Worm (Caenorhabditis elegans) whole organism, L4 larva: ENCODE measurements around the gene spp-24.

Experiments
- F10B5.3 ChIP-seq: sonication (generic microtip); optimal IDR thresholded peaks from 2 replicates; lab custom pipeline; 2016; ENCODE audit warnings: mild to moderate bottlenecking, missing genetic modification characterization, missing compliant biosample characterization
- F37D6.2 ChIP-seq: sonication (generic microtip); optimal IDR thresholded peaks from 2 replicates; lab custom pipeline; 2016; ENCODE audit warnings: mild to moderate bottlenecking, missing genetic modification characterization, missing compliant biosample characterization
- F44E2.7 ChIP-seq: fragments of 200-800 bp; sonication (Bioruptor generic); IDR thresholded peaks from 2 replicates; pipeline ENCODE4 v2.1.2; 2022; ENCODE audit warnings: missing genetic modification characterization, missing compliant biosample characterization
- Y48G9A.11 ChIP-seq: fragments of 200-800 bp; sonication (Bioruptor generic); IDR thresholded peaks from 2 replicates; pipeline ENCODE4 v1.3.6; 2022; ENCODE audit warnings: missing genetic modification reagents, missing genetic modification characterization, missing compliant biosample characterization
- Y5F2A.4 ChIP-seq: fragments of 200-800 bp; sonication (Bioruptor generic); optimal IDR thresholded peaks from 2 replicates; lab custom pipeline; 2018; ENCODE audit warnings: mild to moderate bottlenecking, missing genetic modification characterization, missing compliant biosample characterization
- aha-1 ChIP-seq: fragments of 150-350 bp; peaks from one replicate; lab custom pipeline; 2014; ENCODE audit warnings: missing biosample characterization, missing genetic modification characterization
- aly-2 ChIP-seq: sonication (generic microtip); optimal IDR thresholded peaks from 2 replicates; lab custom pipeline; 2018; ENCODE audit warnings: missing biosample characterization, missing genetic modification characterization
- ama-1 ChIP-seq: fragments of 150-350 bp; optimal IDR thresholded peaks from 2 replicates; lab custom pipeline; 2014; ENCODE audit warnings: inconsistent platforms, mixed read lengths
- ceh-20 ChIP-seq: fragments of 200-800 bp; sonication (Bioruptor generic); IDR thresholded peaks from 2 replicates; pipeline ENCODE4 v1.3.6; 2022; ENCODE audit warnings: missing genetic modification reagents, missing genetic modification characterization, missing compliant biosample characterization
- ceh-28 ChIP-seq: fragments of 150-350 bp; optimal IDR thresholded peaks from 2 replicates; lab custom pipeline; 2014; ENCODE audit warnings: missing biosample characterization, missing genetic modification reagents, missing genetic modification characterization
- ceh-32 ChIP-seq: sonication (generic microtip); optimal IDR thresholded peaks from 2 replicates; lab custom pipeline; 2016; ENCODE audit warnings: mild to moderate bottlenecking, missing genetic modification characterization, missing compliant biosample characterization; ENCODE audit not compliant: poor library complexity
- ceh-44 ChIP-seq: fragments of 200-800 bp; sonication (Bioruptor generic); IDR thresholded peaks from 2 replicates; pipeline ENCODE4 v1.3.6; 2022; ENCODE audit warnings: missing genetic modification reagents, missing genetic modification characterization, missing compliant biosample characterization
- cey-2 ChIP-seq: sonication (generic microtip); optimal IDR thresholded peaks from 3 replicates; lab custom pipeline; 2017; ENCODE audit warnings: missing genetic modification characterization, mild to moderate bottlenecking, missing compliant biosample characterization, antibody characterized with exemption, borderline replicate concordance; ENCODE audit not compliant: insufficient read depth
- daf-19 ChIP-seq: fragments of 200-800 bp; sonication (Bioruptor generic); conservative IDR thresholded peaks from 2 replicates; pipeline ENCODE4 v1.3.6; 2022; ENCODE audit warnings: missing genetic modification characterization, missing compliant biosample characterization
- dmd-6 ChIP-seq: fragments of 200-800 bp; sonication (Bioruptor generic); IDR thresholded peaks from 2 replicates; pipeline ENCODE4 v1.3.6; 2022; ENCODE audit warnings: missing genetic modification reagents, missing genetic modification characterization, missing compliant biosample characterization
- dmd-8 ChIP-seq: fragments of 200-800 bp; sonication (Bioruptor generic); IDR thresholded peaks from 2 replicates; pipeline ENCODE4 v1.3.6; 2022; ENCODE audit warnings: missing genetic modification characterization, missing compliant biosample characterization
- dmd-9 ChIP-seq: fragments of 200-800 bp; sonication (Bioruptor generic); IDR thresholded peaks from 2 replicates; pipeline ENCODE4 v1.3.6; 2022; ENCODE audit warnings: missing genetic modification reagents, missing genetic modification characterization, missing compliant biosample characterization
- duxl-1 ChIP-seq: sonication (generic microtip); optimal IDR thresholded peaks from 2 replicates; lab custom pipeline; 2016; ENCODE audit warnings: mild to moderate bottlenecking, missing genetic modification characterization, moderate library complexity, missing compliant biosample characterization; ENCODE audit not compliant: poor library complexity
- dve-1 ChIP-seq: sonication (generic microtip); optimal IDR thresholded peaks from 2 replicates; lab custom pipeline; 2017; ENCODE audit warnings: antibody characterized with exemption, mild to moderate bottlenecking, missing genetic modification characterization, missing compliant biosample characterization; ENCODE audit not compliant: insufficient read depth
- gei-8 ChIP-seq: fragments of 200-800 bp; sonication (Bioruptor generic); optimal IDR thresholded peaks from 2 replicates; lab custom pipeline; 2018; ENCODE audit warnings: mild to moderate bottlenecking, missing genetic modification characterization, missing compliant biosample characterization
- hif-1 ChIP-seq, 2 experiments: sonication (generic microtip); optimal IDR thresholded peaks; 2 replicates each; lab custom pipeline; 2016 to 2017; ENCODE audit warnings: missing compliant biosample characterization in 2 of 2, missing genetic modification characterization in 2 of 2, missing genetic modification reagents in 2 of 2, missing genotype in 2 of 2, mild to moderate bottlenecking in 1 of 2
- lin-13 ChIP-seq: fragments of 150-350 bp; optimal IDR thresholded peaks from 2 replicates; lab custom pipeline; 2014; ENCODE audit warnings: missing biosample characterization, missing genetic modification reagents, missing genetic modification characterization
- lin-39 ChIP-seq: fragments of 150-350 bp; optimal IDR thresholded peaks from 2 replicates; lab custom pipeline; 2014; ENCODE audit warnings: missing biosample characterization, missing genetic modification reagents, missing genetic modification characterization
- lir-3 ChIP-seq: sonication (generic microtip); optimal IDR thresholded peaks from 2 replicates; lab custom pipeline; 2016; ENCODE audit warnings: mild to moderate bottlenecking, missing genetic modification characterization, missing compliant biosample characterization
- madf-9 ChIP-seq: fragments of 200-800 bp; sonication (Bioruptor generic); conservative IDR thresholded peaks from 2 replicates; pipeline ENCODE4 v1.3.6; 2022; ENCODE audit warnings: missing genetic modification reagents, missing genetic modification characterization, missing compliant biosample characterization
- mdt-29 ChIP-seq: fragments of 200-800 bp; sonication (Bioruptor generic); IDR thresholded peaks from 2 replicates; pipeline ENCODE4 v1.3.6; 2022; ENCODE audit warnings: missing genetic modification reagents, missing genetic modification characterization, missing compliant biosample characterization
- mep-1 ChIP-seq: fragments of 150-350 bp; sonication (generic microtip); optimal IDR thresholded peaks from 3 replicates; lab custom pipeline; 2014; ENCODE audit warnings: missing biosample characterization, missing genetic modification characterization
- mes-2 ChIP-seq: sonication (generic microtip); optimal IDR thresholded peaks from 2 replicates; lab custom pipeline; 2016; ENCODE audit warnings: missing genotype, mild to moderate bottlenecking, missing genetic modification characterization, missing compliant biosample characterization; ENCODE audit not compliant: poor library complexity, severe bottlenecking
- nhr-10 ChIP-seq: fragments of 150-350 bp; optimal IDR thresholded peaks from 2 replicates; lab custom pipeline; 2014; ENCODE audit warnings: missing biosample characterization, missing genetic modification characterization
- nhr-237 ChIP-seq: sonication (generic microtip); optimal IDR thresholded peaks from 2 replicates; lab custom pipeline; 2017; ENCODE audit warnings: missing biosample characterization, missing genetic modification characterization
- nhr-25 ChIP-seq: sonication (generic microtip); optimal IDR thresholded peaks from 2 replicates; lab custom pipeline; 2017; ENCODE audit warnings: missing genetic modification characterization, mild to moderate bottlenecking, missing compliant biosample characterization, antibody characterized with exemption, moderate library complexity, borderline replicate concordance; ENCODE audit not compliant: insufficient read depth
- nhr-28 ChIP-seq: fragments of 150-350 bp; optimal IDR thresholded peaks from 2 replicates; lab custom pipeline; 2014; ENCODE audit warnings: missing biosample characterization, missing genetic modification characterization
- nhr-41 ChIP-seq: fragments of 200-800 bp; sonication (Bioruptor generic); IDR thresholded peaks from 2 replicates; pipeline ENCODE4 v1.3.6; 2022; ENCODE audit warnings: missing genetic modification reagents, missing genetic modification characterization, missing compliant biosample characterization
- pha-4 ChIP-seq, 2 experiments: fragments of 150-350 bp in 1 of 2; fragments of 200-800 bp in 1 of 2; sonication (Bioruptor generic) in 1 of 2; IDR thresholded peaks in 1 of 2; optimal IDR thresholded peaks in 1 of 2; 2 replicates each; pipeline versions ENCODE4 v1.3.6 to Lab custom; 2014 to 2022; ENCODE audit warnings: missing genetic modification characterization in 2 of 2, missing genetic modification reagents in 2 of 2, missing biosample characterization in 1 of 2, missing compliant biosample characterization in 1 of 2
- pqm-1 ChIP-seq: sonication (generic microtip); optimal IDR thresholded peaks from 2 replicates; lab custom pipeline; 2017; ENCODE audit warnings: missing biosample characterization, missing genetic modification characterization
- saeg-2 ChIP-seq: fragments of 200-800 bp; sonication (Bioruptor generic); IDR thresholded peaks from 2 replicates; pipeline ENCODE4 v1.3.6; 2022; ENCODE audit warnings: missing genetic modification reagents, missing genetic modification characterization, missing compliant biosample characterization
- sdz-12 ChIP-seq: fragments of 200-800 bp; sonication (Bioruptor generic); optimal IDR thresholded peaks from 2 replicates; lab custom pipeline; 2018; ENCODE audit warnings: mild to moderate bottlenecking, missing genetic modification characterization, missing compliant biosample characterization
- snpc-1.2 ChIP-seq: fragments of 200-800 bp; sonication (Bioruptor generic); IDR thresholded peaks from 2 replicates; pipeline ENCODE4 v1.3.6; 2022; ENCODE audit warnings: missing genetic modification reagents, missing genetic modification characterization, missing compliant biosample characterization
- tag-97 ChIP-seq: fragments of 200-800 bp; sonication (Bioruptor generic); IDR thresholded peaks from 2 replicates; pipeline ENCODE4 v1.3.6; 2022; ENCODE audit warnings: missing genetic modification characterization, missing compliant biosample characterization
- tra-1 ChIP-seq: fragments of 200-800 bp; sonication (Bioruptor generic); IDR thresholded peaks from 2 replicates; pipeline ENCODE4 v1.3.6; 2022; ENCODE audit warnings: missing genetic modification reagents, missing genetic modification characterization, missing compliant biosample characterization
- unc-62 ChIP-seq, 3 experiments: fragments of 150-350 bp in 1 of 3; sonication (generic microtip); optimal IDR thresholded peaks in 2 of 3; peaks in 1 of 3; 1 replicate in 1 of 3; 2 replicates in 2 of 3; lab custom pipeline; 2014 to 2017; ENCODE audit warnings: missing biosample characterization in 3 of 3, missing genetic modification characterization in 3 of 3, missing genetic modification reagents in 3 of 3, missing genotype in 1 of 3
- vab-7 ChIP-seq: fragments of 200-800 bp; sonication (Bioruptor generic); IDR thresholded peaks from 2 replicates; pipeline ENCODE4 v1.3.6; 2022; ENCODE audit warnings: missing genetic modification reagents, missing genetic modification characterization, missing compliant biosample characterization
- zag-1 ChIP-seq: fragments of 150-350 bp; optimal IDR thresholded peaks from 2 replicates; lab custom pipeline; 2014; ENCODE audit warnings: missing biosample characterization, missing genetic modification characterization
- zfp-2 ChIP-seq: sonication (generic microtip); optimal IDR thresholded peaks from 2 replicates; lab custom pipeline; 2016; ENCODE audit warnings: mild to moderate bottlenecking, missing genetic modification characterization, missing compliant biosample characterization
- zfp-3 ChIP-seq: fragments of 200-800 bp; sonication (Bioruptor generic); conservative IDR thresholded peaks from 2 replicates; pipeline ENCODE4 v1.3.6; 2022; ENCODE audit warnings: missing genetic modification reagents, missing genetic modification characterization, missing compliant biosample characterization
- ztf-11 ChIP-seq: fragments of 150-350 bp; optimal IDR thresholded peaks from 2 replicates; lab custom pipeline; 2014; ENCODE audit warnings: missing biosample characterization, missing genetic modification characterization
- ztf-7 ChIP-seq: fragments of 150-350 bp; optimal IDR thresholded peaks from 2 replicates; lab custom pipeline; 2014; ENCODE audit warnings: missing biosample characterization, missing genetic modification characterization

The spp-24 gene

DNA sequence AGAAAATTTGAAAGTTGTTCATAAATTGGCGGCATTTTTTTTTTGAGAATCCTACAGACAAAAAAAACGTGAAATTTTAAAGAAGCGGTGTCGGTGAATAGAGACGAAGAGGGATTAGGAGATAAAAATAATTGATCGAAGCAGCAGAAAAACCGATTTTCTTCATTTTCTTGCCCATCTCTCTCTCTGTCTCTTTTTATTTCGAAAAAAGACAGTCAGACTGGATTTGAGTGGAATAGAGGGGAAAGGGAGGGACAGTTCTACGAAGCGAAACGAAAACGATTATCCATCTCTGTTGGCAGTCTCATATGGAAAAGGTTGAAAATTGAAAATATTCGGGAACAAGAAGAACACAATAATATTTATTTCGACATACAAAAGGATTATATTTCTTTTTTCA is 9.8 kb downstream of the spp-24 start:
- TF ChIP-seq aha-1 (tag; lab: Kevin White, UChicago) (peak; percentile 75), unc-62 (GFP tag; optimal IDR thresholded peaks at IDR 0.05 in 1 of 2; lab: Kevin White, UChicago) (peak in 1 of 2 experiments; percentile 11), unc-62 (tag; optimal IDR thresholded peaks at IDR 0.05; lab: Kevin White, UChicago) (no peak), ztf-11 (tag; lab: Kevin White, UChicago) (no peak), gei-8 (no peak), tra-1 (GFP tag; lab: Robert Waterston, UW) (no peak)

ce11 chrII:28283-28682 is 11.1 kb downstream of the spp-24 start, which contains the start of gene F23F1.4:
F23F1.4 (minus strand) TSS chrII:28423.
- no peak for TF ChIP-seq nhr-10
- TF ChIP-seq madf-9 (GFP tag; lab: Robert Waterston, UW) = no peak
- no peak for TF ChIP-seq mes-2 (tag; lab: Kevin White, UChicago)
- no peak for TF ChIP-seq mep-1
- no peak for TF ChIP-seq nhr-237 (tag; lab: Kevin White, UChicago)
- TF ChIP-seq lir-3 = no peak
- no peak for TF ChIP-seq ama-1 (lab: Kevin White, UChicago)
- TF ChIP-seq cey-2 (tag; lab: Kevin White, UChicago) = no peak
- no peak for TF ChIP-seq ztf-7
- TF ChIP-seq dmd-9 (GFP tag; lab: Robert Waterston, UW) = no peak
- no peak for TF ChIP-seq snpc-1.2
- no peak for TF ChIP-seq F37D6.2 (tag; lab: Kevin White, UChicago)
- no peak for TF ChIP-seq nhr-41 (GFP tag; lab: Robert Waterston, UW)
- TF ChIP-seq dmd-8 = no peak
- no peak for TF ChIP-seq zfp-3 (GFP tag; lab: Robert Waterston, UW)
- no peak for TF ChIP-seq dve-1 (tag; lab: Kevin White, UChicago)
- no peak for TF ChIP-seq lin-39 (tag; lab: Kevin White, UChicago)

- TF ChIP-seq F10B5.3 (peak; percentile 48), mdt-29 (GFP tag; lab: Robert Waterston, UW) (0 out of 2 replicates have a peak, but pooled peaks have one; percentile 40), lin-13 (GFP tag; lab: Kevin White, UChicago) (peak; percentile 61), zag-1 (no peak), ceh-28 (tag; lab: Kevin White, UChicago) (peak; percentile 3), dmd-6 (GFP tag; lab: Robert Waterston, UW) (peak; percentile 64), ceh-44 (GFP tag; lab: Robert Waterston, UW) (no peak), Y48G9A.11 (GFP tag; lab: Robert Waterston, UW) (no peak), daf-19 (no peak), nhr-28 (peak; percentile 36), ceh-32 (tag; lab: Kevin White, UChicago) (peak; percentile 23), F37D6.2 (tag; lab: Kevin White, UChicago) (peak; percentile 15), sdz-12 (no peak), zfp-2 (tag; lab: Kevin White, UChicago) (no peak), tag-97 (no peak), dmd-8 (no peak), saeg-2 (GFP tag; lab: Robert Waterston, UW) (0 out of 2 replicates have a peak, but pooled peaks have one; percentile 51), vab-7 (GFP tag; lab: Robert Waterston, UW) (no peak), pqm-1 (tag; lab: Kevin White, UChicago) (no peak), duxl-1 (tag; lab: Kevin White, UChicago) (peak; percentile 75), F44E2.7 (no peak), Y5F2A.4 (peak; percentile 25), ceh-20 (no peak), aly-2 (tag; lab: Kevin White, UChicago) (no peak), pha-4 (GFP tag; IDR thresholded peaks at IDR 0.05; lab: Robert Waterston, UW) (peak; percentile 26; the same call in 1 of the 2 replicates), pha-4 (tag; optimal IDR thresholded peaks at IDR 0.05; lab: Kevin White, UChicago) (peak; percentile 59), nhr-25 (tag; lab: Kevin White, UChicago) (peak; percentile 28), hif-1 (tag; optimal IDR thresholded peaks at IDR 0.05; lab: Kevin White, UChicago) (peak in 1 of 2 experiments; percentile 70)
These were observed 14.8 kb downstream of the spp-24 start, which contains the start of gene enee-1 for ce11 chrII:24559-24998. enee-1 (plus strand) TSS chrII:24666.
